Fruit fly (Drosophila melanogaster) whole organism, embryonic: ENCODE measurements around the gene Cht6.

ENCODE experiments used
- Aef1 ChIP-seq: fragments of 200-800 bp; sonication (Bioruptor generic); IDR thresholded peaks from 3 replicates; pipeline ENCODE4 v1.3.6; 2022; ENCODE audit warnings: missing biosample characterization, missing genetic modification characterization
- Atf-2 ChIP-seq: fragments of 200-800 bp; sonication (Bioruptor generic); optimal IDR thresholded peaks from 2 replicates; lab custom pipeline; 2016; ENCODE audit warnings: missing biosample characterization, missing genetic modification characterization
- Atf3 ChIP-seq: fragments of 200-800 bp; sonication (Bioruptor generic); optimal IDR thresholded peaks from 3 replicates; lab custom pipeline; 2016; ENCODE audit warnings: missing biosample characterization, missing genetic modification characterization
- Awh ChIP-seq: fragments of 200-800 bp; sonication (Bioruptor generic); IDR thresholded peaks from 2 replicates; pipeline ENCODE4, ENCODE4 v1.3.6; 2022; ENCODE audit warnings: missing biosample characterization, missing genetic modification characterization
- CG10959 ChIP-seq: fragments of 200-800 bp; sonication (Bioruptor generic); IDR thresholded peaks from 2 replicates; pipeline ENCODE4 v1.3.6; 2022; ENCODE audit warnings: missing biosample characterization, missing genetic modification characterization
- CG11398 ChIP-seq: fragments of 200-800 bp; sonication (Bioruptor generic); optimal IDR thresholded peaks from 2 replicates; lab custom pipeline; 2016; ENCODE audit warnings: missing biosample characterization, missing genetic modification characterization
- CG12659 ChIP-seq: fragments of 200-800 bp; sonication (Bioruptor generic); optimal IDR thresholded peaks from 3 replicates; lab custom pipeline; 2017; ENCODE audit warnings: mild to moderate bottlenecking, missing biosample characterization, missing genetic modification reagents, missing genetic modification characterization
- CG13287 ChIP-seq: fragments of 200-800 bp; sonication (Bioruptor generic); IDR thresholded peaks from 2 replicates; pipeline ENCODE4 v1.3.6; 2022; ENCODE audit warnings: missing biosample characterization, missing genetic modification characterization; ENCODE audit not compliant: partially characterized antibody
- CG15073 ChIP-seq: fragments of 200-800 bp; sonication (Bioruptor generic); optimal IDR thresholded peaks from 2 replicates; lab custom pipeline; 2016; ENCODE audit warnings: missing biosample characterization, missing genetic modification characterization
- CG15514 ChIP-seq: fragments of 200-800 bp; sonication (Bioruptor generic); optimal IDR thresholded peaks from 3 replicates; lab custom pipeline; 2017; ENCODE audit warnings: missing biosample characterization, missing genetic modification characterization, mild to moderate bottlenecking, moderate library complexity, missing genetic modification reagents
- CG15601 ChIP-seq: fragments of 200-800 bp; sonication (Bioruptor generic); optimal IDR thresholded peaks from 3 replicates; lab custom pipeline; 2019; ENCODE audit warnings: missing biosample characterization, mild to moderate bottlenecking, missing genetic modification characterization, moderate library complexity
- CG16779 ChIP-seq: fragments of 200-800 bp; sonication (Bioruptor generic); IDR thresholded peaks from 2 replicates; pipeline ENCODE4 v1.3.6; 2022; ENCODE audit warnings: missing biosample characterization, missing genetic modification characterization
- CG16813 ChIP-seq: fragments of 200-800 bp; sonication (Bioruptor generic); IDR thresholded peaks from 3 replicates; pipeline ENCODE4 v1.3.6; 2022; ENCODE audit warnings: missing biosample characterization, missing genetic modification characterization; ENCODE audit not compliant: partially characterized antibody
- CG17385 ChIP-seq: fragments of 200-800 bp; sonication (Bioruptor generic); optimal IDR thresholded peaks from 3 replicates; lab custom pipeline; 2018; ENCODE audit warnings: missing biosample characterization, mild to moderate bottlenecking, missing genetic modification characterization
- CG1792 ChIP-seq: fragments of 200-800 bp; sonication (Bioruptor generic); optimal IDR thresholded peaks from 2 replicates; lab custom pipeline; 2016; ENCODE audit warnings: missing biosample characterization, missing genetic modification characterization
- CG32772 ChIP-seq: fragments of 200-800 bp; sonication (Bioruptor generic); IDR thresholded peaks from 2 replicates; pipeline ENCODE4 v1.3.6; 2022; ENCODE audit warnings: missing biosample characterization, missing genetic modification characterization
- CG34224 ChIP-seq: fragments of 200-800 bp; sonication (Bioruptor generic); IDR thresholded peaks from 3 replicates; pipeline ENCODE4 v1.3.6; 2022; ENCODE audit warnings: missing biosample characterization, missing genetic modification characterization; ENCODE audit not compliant: partially characterized antibody
- CG4404 ChIP-seq: fragments of 200-800 bp; sonication (Bioruptor generic); IDR thresholded peaks from 2 replicates; pipeline ENCODE4 v1.3.6; 2022; ENCODE audit warnings: missing biosample characterization, missing genetic modification characterization
- CG5245 ChIP-seq: fragments of 200-800 bp; sonication (Bioruptor generic); optimal IDR thresholded peaks from 3 replicates; lab custom pipeline; 2016; ENCODE audit warnings: missing biosample characterization, missing genetic modification characterization
- CG7556 ChIP-seq: fragments of 200-800 bp; sonication (Bioruptor generic); optimal IDR thresholded peaks from 2 replicates; lab custom pipeline; 2017; ENCODE audit warnings: missing biosample characterization, mild to moderate bottlenecking, missing genetic modification characterization
- CG7745 ChIP-seq: fragments of 200-800 bp; sonication (Bioruptor generic); optimal IDR thresholded peaks from 2 replicates; lab custom pipeline; 2018; ENCODE audit warnings: missing biosample characterization, mild to moderate bottlenecking, missing genetic modification characterization, moderate library complexity
- CG9215 ChIP-seq: fragments of 200-800 bp; sonication (Bioruptor generic); IDR thresholded peaks from 2 replicates; pipeline ENCODE4 v1.3.6; 2022; ENCODE audit warnings: missing biosample characterization, missing genetic modification characterization
- Deaf1 ChIP-seq: fragments of 200-800 bp; optimal IDR thresholded peaks from 3 replicates; lab custom pipeline; 2019; ENCODE audit warnings: missing biosample characterization, mild to moderate bottlenecking, missing genetic modification characterization, moderate library complexity
- Ets65A ChIP-seq: fragments of 200-800 bp; sonication (Bioruptor generic); peaks from one replicate; lab custom pipeline; 2016; ENCODE audit warnings: missing biosample characterization, missing genetic modification characterization
- Fer3 ChIP-seq: fragments of 200-800 bp; sonication (Bioruptor generic); optimal IDR thresholded peaks from 2 replicates; lab custom pipeline; 2018; ENCODE audit warnings: missing biosample characterization, mild to moderate bottlenecking, missing genetic modification characterization, moderate library complexity
- H15 ChIP-seq: fragments of 200-800 bp; sonication (Bioruptor generic); IDR thresholded peaks from 3 replicates; pipeline ENCODE4 v1.3.6; 2022; ENCODE audit warnings: missing biosample characterization, missing genetic modification characterization
- Hr3 ChIP-seq: fragments of 200-800 bp; sonication (Bioruptor generic); optimal IDR thresholded peaks from 3 replicates; lab custom pipeline; 2016; ENCODE audit warnings: missing biosample characterization, missing genetic modification characterization
- Jarid2 ChIP-seq: fragments of 200-800 bp; sonication (Bioruptor generic); optimal IDR thresholded peaks from 3 replicates; lab custom pipeline; 2017; ENCODE audit warnings: mild to moderate bottlenecking, missing biosample characterization, missing genetic modification reagents, missing genetic modification characterization
- MBD-R2 ChIP-seq: fragments of 200-800 bp; sonication (Bioruptor generic); IDR thresholded peaks from 2 replicates; pipeline ENCODE4 v1.3.6; 2022; ENCODE audit warnings: missing biosample characterization, missing genetic modification characterization
- Med ChIP-seq: fragments of 200-800 bp; sonication (Bioruptor generic); peaks from one replicate; lab custom pipeline; 2016; ENCODE audit warnings: missing biosample characterization, missing genetic modification characterization, mild to moderate bottlenecking, inconsistent platforms, moderate library complexity
- NK7.1 ChIP-seq: fragments of 200-800 bp; sonication (Bioruptor generic); optimal IDR thresholded peaks from 3 replicates; lab custom pipeline; 2016; ENCODE audit warnings: missing biosample characterization, missing genetic modification characterization
- Nf-YB ChIP-seq: fragments of 200-800 bp; sonication (Bioruptor generic); optimal IDR thresholded peaks from 3 replicates; lab custom pipeline; 2019; ENCODE audit warnings: missing biosample characterization, mild to moderate bottlenecking, missing genetic modification characterization, moderate library complexity
- Oaz ChIP-seq: fragments of 200-800 bp; sonication (Bioruptor generic); IDR thresholded peaks from 2 replicates; pipeline ENCODE4 v1.3.6; 2022; ENCODE audit warnings: missing biosample characterization, missing genetic modification characterization
- Pdp1 ChIP-seq, 2 experiments: fragments of 200-800 bp; sonication (Bioruptor generic); optimal IDR thresholded peaks; 3 replicates each; lab custom pipeline; 2016; ENCODE audit warnings: missing biosample characterization in 2 of 2, missing genetic modification characterization in 2 of 2, mild to moderate bottlenecking in 1 of 2, moderate library complexity in 1 of 2
- Trl ChIP-seq, 3 experiments: fragments of >200 bp in 2 of 3; fragments of 200-800 bp in 1 of 3; sonication (Bioruptor generic) in 1 of 3; optimal IDR thresholded peaks; 2 replicates in 1 of 3; 3 replicates in 2 of 3; lab custom pipeline; 2016 to 2017; ENCODE audit warnings: missing biosample characterization in 1 of 3, missing genetic modification characterization in 1 of 3
- aop ChIP-seq: fragments of 200-800 bp; sonication (Bioruptor generic); IDR thresholded peaks from 2 replicates; pipeline ENCODE4 v1.3.6; 2022; ENCODE audit warnings: missing biosample characterization, missing genetic modification characterization
- crc ChIP-seq: fragments of 200-800 bp; sonication (Bioruptor generic); optimal IDR thresholded peaks from 2 replicates; lab custom pipeline; 2016; ENCODE audit warnings: missing biosample characterization, missing genetic modification characterization
- exex ChIP-seq: fragments of 200-800 bp; sonication (Bioruptor generic); optimal IDR thresholded peaks from 4 replicates; lab custom pipeline; 2018; ENCODE audit warnings: missing biosample characterization, mild to moderate bottlenecking, missing genetic modification characterization, moderate library complexity
- fd64A ChIP-seq: fragments of 200-800 bp; sonication (Bioruptor generic); optimal IDR thresholded peaks from 3 replicates; lab custom pipeline; 2018; ENCODE audit warnings: missing biosample characterization, mild to moderate bottlenecking, missing genetic modification characterization
- inv ChIP-seq: fragments of 200-800 bp; sonication (Bioruptor generic); IDR thresholded peaks from 2 replicates; pipeline ENCODE4 v1.3.6; 2022; ENCODE audit warnings: missing biosample characterization, missing genetic modification characterization; ENCODE audit not compliant: partially characterized antibody
- kah ChIP-seq: fragments of 200-800 bp; sonication (Bioruptor generic); optimal IDR thresholded peaks from 2 replicates; lab custom pipeline; 2018; ENCODE audit warnings: missing biosample characterization, mild to moderate bottlenecking, missing genetic modification characterization
- lilli ChIP-seq: fragments of 200-800 bp; sonication (Bioruptor generic); optimal IDR thresholded peaks from 3 replicates; lab custom pipeline; 2016; ENCODE audit warnings: missing biosample characterization, missing genetic modification characterization
- nerfin-2 ChIP-seq: fragments of 200-800 bp; sonication (Bioruptor generic); IDR thresholded peaks from 2 replicates; pipeline ENCODE4 v1.3.6; 2022; ENCODE audit warnings: missing biosample characterization, missing genetic modification characterization; ENCODE audit not compliant: partially characterized antibody
- run ChIP-seq: fragments of 200-800 bp; sonication (Bioruptor generic); optimal IDR thresholded peaks from 3 replicates; lab custom pipeline; 2018; ENCODE audit warnings: missing biosample characterization, mild to moderate bottlenecking, missing genetic modification characterization
- sens ChIP-seq: fragments of 200-800 bp; sonication (Bioruptor generic); peaks from one replicate; lab custom pipeline; 2016; ENCODE audit warnings: missing biosample characterization, missing genetic modification characterization
- sqz ChIP-seq: fragments of 200-800 bp; sonication (Bioruptor generic); optimal IDR thresholded peaks from 3 replicates; lab custom pipeline; 2018; ENCODE audit warnings: missing biosample characterization, mild to moderate bottlenecking, missing genetic modification characterization
- ssp ChIP-seq: fragments of 200-800 bp; sonication (Bioruptor generic); IDR thresholded peaks from 2 replicates; pipeline ENCODE4 v1.3.6; 2022; ENCODE audit warnings: missing biosample characterization, missing genetic modification characterization
- tap ChIP-seq: fragments of 200-800 bp; optimal IDR thresholded peaks from 3 replicates; lab custom pipeline; 2019; ENCODE audit warnings: missing biosample characterization, mild to moderate bottlenecking, missing genetic modification characterization, moderate library complexity
- toy ChIP-seq: fragments of 200-800 bp; sonication (Bioruptor generic); IDR thresholded peaks from 2 replicates; pipeline ENCODE4 v1.3.6; 2022; ENCODE audit warnings: missing biosample characterization, missing genetic modification characterization
- zen ChIP-seq: fragments of 200-800 bp; sonication (Bioruptor generic); optimal IDR thresholded peaks from 3 replicates; lab custom pipeline; 2018; ENCODE audit warnings: missing biosample characterization, mild to moderate bottlenecking, missing genetic modification characterization, moderate library complexity
- zf30C ChIP-seq: fragments of 200-800 bp; sonication (Bioruptor generic); optimal IDR thresholded peaks from 3 replicates; lab custom pipeline; 2018; ENCODE audit warnings: missing biosample characterization, mild to moderate bottlenecking, missing genetic modification characterization

Gene Cht6

dm6 chrX:10067528-10067927, 50.9 kb downstream of the Cht6 start (continued):
- TF ChIP-seq CG16779 (GFP tag; lab: Robert Waterston, UW) (no peak), run (no peak), nerfin-2 (GFP tag; lab: Robert Waterston, UW) (no peak), CG13287 (GFP tag; lab: Robert Waterston, UW) (no peak), inv (no peak), CG15514 (no peak), Atf3 (peak; percentile 10), CG15601 (tag; lab: Kevin White, UChicago) (no peak), exex (tag; lab: Kevin White, UChicago) (no peak), CG4404 (GFP tag; lab: Robert Waterston, UW) (peak; percentile 49), Hr3 (GFP tag; lab: Kevin White, UChicago) (no peak), Ets65A (GFP tag; lab: Kevin White, UChicago) (peak; percentile 93), Aef1 (0 out of 3 replicates have a peak, but pooled peaks have one; percentile 11), NK7.1 (GFP tag; lab: Kevin White, UChicago) (no peak), kah (GFP tag; lab: Kevin White, UChicago) (no peak), tap (tag; lab: Kevin White, UChicago) (no peak), CG32772 (GFP tag; lab: Robert Waterston, UW) (peak; percentile 32; the same call in 1 of the 2 replicates), aop (GFP tag; lab: Robert Waterston, UW) (no peak), zf30C (no peak), Awh (GFP tag; lab: Robert Waterston, UW) (no peak), CG7745 (tag; lab: Kevin White, UChicago) (no peak), CG5245 (no peak), MBD-R2 (no peak), zen (tag; lab: Kevin White, UChicago) (no peak)

- TF ChIP-seq Med (GFP tag; lab: Kevin White, UChicago) (no peak), Nf-YB (GFP tag; lab: Kevin White, UChicago) (no peak), toy (GFP tag; lab: Robert Waterston, UW) (no peak), CG16813 (no peak), Atf-2 (GFP tag; lab: Kevin White, UChicago) (no peak), CG12659 (no peak), exex (tag; lab: Kevin White, UChicago) (no peak), Trl (optimal IDR thresholded peaks at IDR 0.05; lab: Kevin White, UChicago) (peak in 1 of 2 experiments; percentile 27), Trl (GFP tag; optimal IDR thresholded peaks at IDR 0.05; lab: Kevin White, UChicago) (no peak), CG11398 (GFP tag; lab: Kevin White, UChicago) (no peak), sens (GFP tag; lab: Kevin White, UChicago) (peak; percentile 4), Fer3 (tag; lab: Kevin White, UChicago) (no peak), Jarid2 (GFP tag; lab: Kevin White, UChicago) (peak; percentile 9), fd64A (no peak), Oaz (GFP tag; lab: Robert Waterston, UW) (no peak), sqz (GFP tag; lab: Kevin White, UChicago) (no peak), CG9215 (GFP tag; lab: Robert Waterston, UW) (no peak), ssp (no peak), H15 (GFP tag; lab: Robert Waterston, UW) (0 out of 3 replicates have a peak, but pooled peaks have one; percentile 16), lilli (no peak), CG17385 (GFP tag; lab: Kevin White, UChicago) (peak; percentile 6), CG15073 (no peak), CG10959 (GFP tag; lab: Robert Waterston, UW) (no peak), Deaf1 (tag; lab: Kevin White, UChicago) (peak; percentile 75), CG34224 (GFP tag; lab: Robert Waterston, UW) (no peak), Pdp1 (GFP tag; optimal IDR thresholded peaks at IDR 0.05; lab: Kevin White, UChicago) (no peak), CG1792 (GFP tag; lab: Kevin White, UChicago) (no peak), crc (GFP tag; lab: Kevin White, UChicago) (no peak), CG7556 (GFP tag; lab: Kevin White, UChicago) (no peak)
Observed at dm6 chrX:10070325-10070931, 53.8 kb downstream of the Cht6 start, which contains the start of gene CG15312. Gene CG15312, minus strand, starts transcription at chrX:10070868.
